Worm (Caenorhabditis elegans) whole organism, L2 larva: ENCODE measurements around the gene F45F2.10.

Source experiments
- ama-1 ChIP-seq: fragments of 150-350 bp; optimal IDR thresholded peaks from 2 replicates; lab custom pipeline; 2018; ENCODE audit warnings: inconsistent platforms
- blmp-1 ChIP-seq: sonication (generic microtip); optimal IDR thresholded peaks from 2 replicates; lab custom pipeline; 2017; ENCODE audit warnings: missing genetic modification characterization, mild to moderate bottlenecking, missing compliant biosample characterization, antibody characterized with exemption, moderate library complexity; ENCODE audit not compliant: insufficient read depth
- ceh-16 ChIP-seq: fragments of 150-350 bp; optimal IDR thresholded peaks from 2 replicates; lab custom pipeline; 2014; ENCODE audit warnings: missing biosample characterization, missing genetic modification characterization
- ceh-82 ChIP-seq: fragments of 150-350 bp; optimal IDR thresholded peaks from 2 replicates; lab custom pipeline; 2014; ENCODE audit warnings: missing biosample characterization, missing genetic modification characterization
- lin-13 ChIP-seq: fragments of 150-350 bp; optimal IDR thresholded peaks from 2 replicates; lab custom pipeline; 2014; ENCODE audit warnings: missing biosample characterization, missing genetic modification reagents, missing genetic modification characterization
- nhr-21 ChIP-seq: fragments of 150-350 bp; optimal IDR thresholded peaks from 2 replicates; lab custom pipeline; 2014; ENCODE audit warnings: missing biosample characterization, missing genetic modification characterization
- nhr-23 ChIP-seq: fragments of 150-350 bp; optimal IDR thresholded peaks from 2 replicates; lab custom pipeline; 2014; ENCODE audit warnings: missing biosample characterization, missing genetic modification reagents, missing genetic modification characterization
- nhr-77 ChIP-seq: fragments of 150-350 bp; optimal IDR thresholded peaks from 2 replicates; lab custom pipeline; 2014; ENCODE audit warnings: missing biosample characterization, missing genetic modification characterization
- peb-1 ChIP-seq: fragments of 150-350 bp; optimal IDR thresholded peaks from 2 replicates; lab custom pipeline; 2014; ENCODE audit warnings: missing biosample characterization, missing genetic modification characterization
- snpc-4 ChIP-seq: fragments of 150-350 bp; optimal IDR thresholded peaks from 2 replicates; lab custom pipeline; 2014; ENCODE audit warnings: missing biosample characterization, missing genetic modification characterization
- unc-39 ChIP-seq: fragments of 150-350 bp; optimal IDR thresholded peaks from 2 replicates; lab custom pipeline; 2014; ENCODE audit warnings: missing biosample characterization, missing genetic modification characterization
- ztf-4 ChIP-seq: fragments of 150-350 bp; optimal IDR thresholded peaks from 2 replicates; lab custom pipeline; 2014; ENCODE audit warnings: missing biosample characterization, missing genetic modification characterization

- TF ChIP-seq unc-39 (tag; lab: Kevin White, UChicago) (no peak), nhr-21 (tag; lab: Kevin White, UChicago) (no peak), ceh-16 (no peak), blmp-1 (tag; lab: Kevin White, UChicago) (no peak), ceh-82 (tag; lab: Kevin White, UChicago) (no peak), ztf-4 (tag; lab: Kevin White, UChicago) (no peak), lin-13 (GFP tag; lab: Kevin White, UChicago) (no peak), snpc-4 (tag; lab: Kevin White, UChicago) (no peak), nhr-23 (tag; lab: Kevin White, UChicago) (no peak), nhr-77 (no peak), ama-1 (lab: Kevin White, UChicago) (no peak), peb-1 (tag; lab: Kevin White, UChicago) (no peak)
Observed at ce11 chrV:8507324-8507723, 11.3 kb downstream of the F45F2.10 start, which contains the start of gene ZK994.6.
